Fruit fly (Drosophila melanogaster): ENCODE data around the gene pins.

The pins gene

DNA sequence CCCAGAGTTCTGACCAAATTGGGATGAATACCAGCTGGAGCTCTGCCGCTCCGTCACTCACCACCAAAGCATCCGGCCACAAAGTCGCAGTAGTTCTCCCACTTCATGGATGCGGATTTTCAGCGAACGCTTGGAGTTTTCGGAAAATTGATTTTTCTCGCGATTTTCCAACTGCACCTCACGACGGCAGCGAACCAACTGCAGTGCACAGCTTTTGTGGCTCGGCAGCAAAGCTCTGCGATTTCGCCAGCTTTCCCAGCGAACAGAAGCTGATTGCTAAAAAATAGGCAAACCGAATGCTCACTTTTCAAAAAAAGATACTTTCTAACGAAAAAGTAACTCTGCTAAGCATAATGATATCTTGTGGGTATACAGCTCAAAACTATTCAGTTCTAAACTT lies 21.5 kb upstream of the pins start, which contains the start of gene CG5646 (continued):
- TF ChIP-seq Hr51 (GFP tag; optimal IDR thresholded peaks at IDR 0.05) (no peak), CG15011 (GFP tag; optimal IDR thresholded peaks at IDR 0.05) (no peak), prd (optimal IDR thresholded peaks at IDR 0.05) (no peak), prd (GFP tag; IDR thresholded peaks at IDR 0.05) (no peak), CG15696 (tag; optimal IDR thresholded peaks at IDR 0.05) (no peak), gcm2 (GFP tag; optimal IDR thresholded peaks at IDR 0.05) (no peak), trem (tag; optimal IDR thresholded peaks at IDR 0.05) (no peak)

DNA sequence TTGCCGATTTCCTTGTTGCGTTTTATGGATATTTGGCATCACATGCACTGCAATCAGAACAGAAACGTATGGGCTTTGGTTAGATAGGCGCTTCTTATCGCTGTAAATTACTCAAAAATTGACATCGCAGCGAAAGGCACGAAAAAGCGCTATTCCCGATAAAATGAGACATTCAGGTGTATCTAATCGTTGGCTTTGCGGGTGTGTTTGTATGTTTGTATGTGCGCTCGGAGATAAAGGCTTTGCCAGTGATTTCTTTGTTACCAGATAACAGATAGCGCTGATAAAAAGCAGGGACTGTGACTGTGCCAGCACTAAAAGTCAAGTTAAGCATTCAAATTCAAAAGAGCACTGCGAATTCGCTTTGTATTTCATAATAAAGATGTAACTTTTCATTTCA lies 14.1 kb upstream of the pins start:
- TF ChIP-seq sug (tag; optimal IDR thresholded peaks at IDR 0.05), result peak; percentile 41
- 0 out of 3 replicates have a peak, but pooled peaks have one; percentile 21 for TF ChIP-seq ci (GFP tag; IDR thresholded peaks at IDR 0.05)
- TF ChIP-seq Hr39 (optimal IDR thresholded peaks at IDR 0.05), result no peak
- TF ChIP-seq MTF-1 (GFP tag; optimal IDR thresholded peaks at IDR 0.05; ENCODE audit: borderline replicate concordance), result no peak
- TF ChIP-seq lbe (GFP tag; optimal IDR thresholded peaks at IDR 0.05), result no peak
- TF ChIP-seq so (GFP tag; IDR thresholded peaks at IDR 0.05), result 0 out of 3 replicates have a peak, but pooled peaks have one; percentile 12
- no peak for TF ChIP-seq chinmo (GFP tag; IDR thresholded peaks at IDR 0.05; ENCODE audit: partially characterized antibody)
- TF ChIP-seq D19B (GFP tag; optimal IDR thresholded peaks at IDR 0.05), result no peak
- peak; percentile 70 for TF ChIP-seq mirr (GFP tag; optimal IDR thresholded peaks at IDR 0.05)
- no peak for TF ChIP-seq ttk (GFP tag; IDR thresholded peaks at IDR 0.05)
- TF ChIP-seq grn (GFP tag; optimal IDR thresholded peaks at IDR 0.05), result peak; percentile 46
- TF ChIP-seq exex (tag; optimal IDR thresholded peaks at IDR 0.05), result peak; percentile 70
- TF ChIP-seq insv (GFP tag; optimal IDR thresholded peaks at IDR 0.05), result no peak
- TF ChIP-seq Pdp1 (GFP tag; optimal IDR thresholded peaks at IDR 0.05), result no peak
- TF ChIP-seq Jarid2 (GFP tag; optimal IDR thresholded peaks at IDR 0.05), result no peak
- 0 out of 3 replicates have a peak, but pooled peaks have one; percentile 28 for TF ChIP-seq ken (GFP tag; IDR thresholded peaks at IDR 0.05)
- no peak for TF ChIP-seq CG2202 (tag; optimal IDR thresholded peaks at IDR 0.05)
- no peak for TF ChIP-seq sens-2 (GFP tag; IDR thresholded peaks at IDR 0.05)
- TF ChIP-seq CG34376 (GFP tag; optimal IDR thresholded peaks at IDR 0.05), result peak; percentile 42
- no peak for TF ChIP-seq scrt (GFP tag; optimal IDR thresholded peaks at IDR 0.05)
- TF ChIP-seq GATAe (GFP tag; conservative IDR thresholded peaks at IDR 0.05), result peak; percentile 76

DNA sequence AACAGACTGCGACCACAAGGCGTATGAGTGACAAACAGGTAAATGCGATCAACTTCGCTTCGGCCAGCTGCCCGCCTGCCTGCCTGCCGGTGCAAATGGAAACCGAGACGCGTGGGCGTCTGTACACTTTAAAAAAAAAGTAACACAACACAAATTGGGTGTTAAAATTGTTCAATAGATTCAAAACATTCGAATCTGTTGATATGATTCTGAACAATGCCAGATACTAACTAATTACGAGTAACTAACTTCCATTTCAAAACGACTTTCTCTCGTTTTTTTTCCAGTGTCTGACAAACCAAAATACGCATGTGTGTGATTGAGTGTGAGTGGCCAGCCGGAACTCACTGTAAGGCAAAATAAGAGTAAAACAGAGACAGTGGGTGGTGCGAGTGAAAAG lies 12.9 kb upstream of the pins start:
- TF ChIP-seq hbn (GFP tag; IDR thresholded peaks at IDR 0.05; ENCODE audit: partially characterized antibody) (no peak), Hr39 (optimal IDR thresholded peaks at IDR 0.05) (no peak), Sox100B (GFP tag; optimal IDR thresholded peaks at IDR 0.05) (peak; percentile 85), croc (GFP tag; conservative IDR thresholded peaks at IDR 0.05) (peak; percentile 67), CG14050 (GFP tag; IDR thresholded peaks at IDR 0.05) (peak; percentile 86), cwo (GFP tag; optimal IDR thresholded peaks at IDR 0.05) (peak; percentile 87), dmrt99B (tag; optimal IDR thresholded peaks at IDR 0.05) (peak; percentile 95), CG2120 (GFP tag; optimal IDR thresholded peaks at IDR 0.05) (peak; percentile 86), lola (GFP tag; optimal IDR thresholded peaks at IDR 0.05) (no peak), CG17385 (GFP tag; optimal IDR thresholded peaks at IDR 0.05) (peak; percentile 75), ap (GFP tag; IDR thresholded peaks at IDR 0.05) (peak; percentile 81), pho (GFP tag; optimal IDR thresholded peaks at IDR 0.05) (peak; percentile 50), CG34376 (GFP tag; optimal IDR thresholded peaks at IDR 0.05) (peak; percentile 75), pita (GFP tag; optimal IDR thresholded peaks at IDR 0.05) (no peak), Poxn (GFP tag; IDR thresholded peaks at IDR 0.05) (no peak), pum (GFP tag; optimal IDR thresholded peaks at IDR 0.05) (peak; percentile 86), CG6813 (GFP tag; optimal IDR thresholded peaks at IDR 0.05) (peak; percentile 88), maf-S (GFP tag; optimal IDR thresholded peaks at IDR 0.05) (peak; percentile 66), h (optimal IDR thresholded peaks at IDR 0.05) (no peak), dan (GFP tag; IDR thresholded peaks at IDR 0.05) (no peak), NK7.1 (GFP tag; optimal IDR thresholded peaks at IDR 0.05) (peak; percentile 91), Usf (GFP tag; optimal IDR thresholded peaks at IDR 0.05) (no peak), unpg (GFP tag; optimal IDR thresholded peaks at IDR 0.05) (peak; percentile 70), CG17328 (GFP tag; IDR thresholded peaks at IDR 0.05) (peak; percentile 83)

All from whole organism, embryonic.